Fruit fly (Drosophila melanogaster) whole organism, pupa: ENCODE results near the gene CG4116.

ENCODE experiments used
- CG12605 ChIP-seq: fragments of 200-800 bp; sonication (Bioruptor generic); IDR thresholded peaks from 2 replicates; pipeline ENCODE4 v1.3.6; 2022; ENCODE audit warnings: missing biosample characterization, missing genetic modification characterization
- CG4496 ChIP-seq: fragments of 200-800 bp; sonication (Bioruptor generic); IDR thresholded peaks from 3 replicates; pipeline ENCODE4 v1.3.6; 2022; ENCODE audit warnings: missing biosample characterization, missing genetic modification characterization
- CG9948 ChIP-seq: fragments of 200-800 bp; sonication (Bioruptor generic); optimal IDR thresholded peaks from 2 replicates; lab custom pipeline; 2018; ENCODE audit warnings: missing biosample characterization, mild to moderate bottlenecking, missing genetic modification characterization, moderate library complexity

DNA sequence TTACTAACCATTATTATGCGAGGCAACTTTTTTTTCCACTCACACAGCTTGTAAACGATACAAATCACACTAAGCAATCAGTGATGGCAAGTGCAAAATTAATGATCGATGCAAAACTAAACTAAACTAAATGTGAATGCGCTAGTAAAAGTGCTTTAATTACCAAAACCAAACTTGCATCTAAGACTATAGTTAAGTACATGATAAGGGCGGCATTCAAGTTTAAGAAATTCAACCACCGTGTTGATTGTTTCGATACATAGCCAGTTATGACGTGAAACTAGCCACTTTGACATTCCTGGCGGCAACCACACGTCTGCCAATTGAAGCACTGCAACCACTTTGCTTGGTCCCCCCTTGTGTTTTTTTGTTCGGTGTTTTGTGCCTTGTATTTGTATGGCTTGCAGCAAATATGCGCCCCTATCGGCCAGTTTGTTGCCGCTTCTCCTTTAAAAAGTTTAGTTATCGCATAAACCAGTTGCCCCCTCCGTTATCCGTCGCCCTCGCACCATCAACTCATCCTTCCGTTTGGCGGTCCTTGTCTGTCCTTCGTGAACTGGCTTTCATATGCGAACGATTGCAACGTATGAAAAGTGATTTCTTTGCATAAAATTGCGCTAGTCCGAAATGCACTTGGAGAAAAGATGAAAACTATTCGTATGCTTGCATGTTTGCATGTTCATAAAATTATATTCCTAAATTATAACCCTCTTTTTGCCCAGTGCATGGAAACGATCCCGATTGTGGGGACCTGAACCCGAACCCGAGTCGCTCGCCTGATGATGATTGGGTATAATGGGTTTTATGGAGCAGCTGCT, 42.8 kb downstream of the CG4116 start:
- TF ChIP-seq CG4496 (GFP tag; lab: Robert Waterston, UW) (no peak), CG12605 (GFP tag; lab: Robert Waterston, UW) (no peak), CG9948 (tag; lab: Kevin White, UChicago) (no peak)
